Worm (Caenorhabditis elegans) whole organism, L4 larva: ENCODE measurements around the gene fmo-1.

Experiments
- F26F4.8 ChIP-seq: fragments of 200-800 bp; sonication (Bioruptor generic); conservative IDR thresholded peaks from 2 replicates; pipeline ENCODE4 v1.3.6; 2022; ENCODE audit warnings: missing genetic modification characterization, missing compliant biosample characterization
- T20F7.1 ChIP-seq: fragments of 200-800 bp; sonication (Bioruptor generic); optimal IDR thresholded peaks from 2 replicates; lab custom pipeline; 2018; ENCODE audit warnings: mild to moderate bottlenecking, missing genetic modification characterization, missing compliant biosample characterization
- Y105C5A.15 ChIP-seq: fragments of 200-800 bp; sonication (Bioruptor generic); IDR thresholded peaks from 2 replicates; pipeline ENCODE4 v1.3.6; 2022; ENCODE audit warnings: missing genetic modification characterization, missing compliant biosample characterization
- ZK337.2 ChIP-seq: fragments of 200-800 bp; sonication (Bioruptor generic); IDR thresholded peaks from 2 replicates; pipeline ENCODE4 v1.3.6; 2022; ENCODE audit warnings: missing genetic modification reagents, missing genetic modification characterization, missing compliant biosample characterization
- aha-1 ChIP-seq: fragments of 150-350 bp; peaks from one replicate; lab custom pipeline; 2014; ENCODE audit warnings: missing biosample characterization, missing genetic modification characterization
- aly-2 ChIP-seq: sonication (generic microtip); optimal IDR thresholded peaks from 2 replicates; lab custom pipeline; 2018; ENCODE audit warnings: missing biosample characterization, missing genetic modification characterization
- arid-1 ChIP-seq: fragments of 200-800 bp; sonication (Bioruptor generic); conservative IDR thresholded peaks from 2 replicates; pipeline ENCODE4 v1.3.6; 2022; ENCODE audit warnings: missing genetic modification reagents, missing genetic modification characterization, missing compliant biosample characterization
- ceh-32 ChIP-seq: sonication (generic microtip); optimal IDR thresholded peaks from 2 replicates; lab custom pipeline; 2016; ENCODE audit warnings: mild to moderate bottlenecking, missing genetic modification characterization, missing compliant biosample characterization; ENCODE audit not compliant: poor library complexity
- ceh-62 ChIP-seq: sonication (generic microtip); optimal IDR thresholded peaks from 2 replicates; lab custom pipeline; 2017; ENCODE audit warnings: missing biosample characterization, missing genetic modification characterization
- daf-16 ChIP-seq, 3 experiments: sonication (generic microtip); optimal IDR thresholded peaks; 2 replicates each; lab custom pipeline; 2016 to 2017; ENCODE audit warnings: missing genetic modification characterization in 3 of 3, missing genetic modification reagents in 3 of 3, mild to moderate bottlenecking in 2 of 3, missing compliant biosample characterization in 2 of 3, missing biosample characterization in 1 of 3, moderate library complexity in 1 of 3
- dpl-1 ChIP-seq: fragments of 150-350 bp; optimal IDR thresholded peaks from 2 replicates; lab custom pipeline; 2014; ENCODE audit warnings: missing biosample characterization, missing genetic modification reagents, missing genetic modification characterization
- hlh-30 ChIP-seq: sonication (generic microtip); optimal IDR thresholded peaks from 2 replicates; lab custom pipeline; 2017; ENCODE audit warnings: antibody characterized with exemption, mild to moderate bottlenecking, missing genetic modification characterization, missing compliant biosample characterization; ENCODE audit not compliant: insufficient read depth
- lin-15B ChIP-seq: fragments of 150-350 bp; sonication (generic microtip); optimal IDR thresholded peaks from 3 replicates; lab custom pipeline; 2014; ENCODE audit warnings: missing biosample characterization, missing genetic modification characterization
- lin-38 ChIP-seq: fragments of 200-800 bp; sonication (Bioruptor generic); IDR thresholded peaks from 2 replicates; pipeline ENCODE4 v1.3.6; 2022; ENCODE audit warnings: missing genetic modification reagents, missing genetic modification characterization, missing compliant biosample characterization
- mdl-1 ChIP-seq, 2 experiments: fragments of 150-350 bp in 1 of 2; sonication (generic microtip) in 1 of 2; optimal IDR thresholded peaks; 2 replicates each; lab custom pipeline; 2014 to 2017; ENCODE audit warnings: missing biosample characterization in 2 of 2, missing genetic modification characterization in 2 of 2
- mes-2 ChIP-seq: sonication (generic microtip); optimal IDR thresholded peaks from 2 replicates; lab custom pipeline; 2016; ENCODE audit warnings: missing genotype, mild to moderate bottlenecking, missing genetic modification characterization, missing compliant biosample characterization; ENCODE audit not compliant: poor library complexity, severe bottlenecking
- nhr-111 ChIP-seq: fragments of 200-800 bp; sonication (Bioruptor generic); optimal IDR thresholded peaks from 2 replicates; lab custom pipeline; 2018; ENCODE audit warnings: mild to moderate bottlenecking, missing genetic modification characterization, missing compliant biosample characterization
- nhr-237 ChIP-seq: sonication (generic microtip); optimal IDR thresholded peaks from 2 replicates; lab custom pipeline; 2017; ENCODE audit warnings: missing biosample characterization, missing genetic modification characterization
- nhr-42 ChIP-seq: fragments of 200-800 bp; sonication (Bioruptor generic); IDR thresholded peaks from 2 replicates; pipeline ENCODE4 v1.3.6; 2022; ENCODE audit warnings: missing genetic modification characterization, missing compliant biosample characterization
- nhr-77 ChIP-seq: fragments of 150-350 bp; optimal IDR thresholded peaks from 2 replicates; lab custom pipeline; 2014; ENCODE audit warnings: missing biosample characterization, missing genetic modification characterization
- skn-1 ChIP-seq: fragments of 150-350 bp; optimal IDR thresholded peaks from 2 replicates; lab custom pipeline; 2014; ENCODE audit warnings: missing biosample characterization, missing genetic modification characterization
- snpc-1.2 ChIP-seq: fragments of 200-800 bp; sonication (Bioruptor generic); IDR thresholded peaks from 2 replicates; pipeline ENCODE4 v1.3.6; 2022; ENCODE audit warnings: missing genetic modification reagents, missing genetic modification characterization, missing compliant biosample characterization
- unc-62 ChIP-seq, 3 experiments: fragments of 150-350 bp in 1 of 3; sonication (generic microtip); optimal IDR thresholded peaks in 2 of 3; peaks in 1 of 3; 1 replicate in 1 of 3; 2 replicates in 2 of 3; lab custom pipeline; 2014 to 2017; ENCODE audit warnings: missing biosample characterization in 3 of 3, missing genetic modification characterization in 3 of 3, missing genetic modification reagents in 3 of 3, missing genotype in 1 of 3
- vab-7 ChIP-seq: fragments of 200-800 bp; sonication (Bioruptor generic); IDR thresholded peaks from 2 replicates; pipeline ENCODE4 v1.3.6; 2022; ENCODE audit warnings: missing genetic modification reagents, missing genetic modification characterization, missing compliant biosample characterization
- zag-1 ChIP-seq: fragments of 150-350 bp; optimal IDR thresholded peaks from 2 replicates; lab custom pipeline; 2014; ENCODE audit warnings: missing biosample characterization, missing genetic modification characterization
- zip-11 ChIP-seq: fragments of 200-800 bp; sonication (Bioruptor generic); IDR thresholded peaks from 2 replicates; pipeline ENCODE4 v1.3.6; 2022; ENCODE audit warnings: missing genetic modification characterization, missing compliant biosample characterization
- zip-2 ChIP-seq: fragments of 150-350 bp; optimal IDR thresholded peaks from 2 replicates; lab custom pipeline; 2014; ENCODE audit warnings: missing biosample characterization, missing genetic modification characterization
- ztf-7 ChIP-seq: fragments of 150-350 bp; optimal IDR thresholded peaks from 2 replicates; lab custom pipeline; 2014; ENCODE audit warnings: missing biosample characterization, missing genetic modification characterization

fmo-1 gene

ce11 chrIV:10706090-10706489 lies 44.4 kb downstream of the fmo-1 start, which contains the start of gene R102.6:
TSS of gene R102.6 (minus strand) at chrIV:10706190.
- TF ChIP-seq skn-1 (no peak), ceh-62 (tag; lab: Kevin White, UChicago) (no peak), ceh-32 (tag; lab: Kevin White, UChicago) (no peak), vab-7 (GFP tag; lab: Robert Waterston, UW) (no peak), Y105C5A.15 (GFP tag; lab: Robert Waterston, UW) (no peak), arid-1 (GFP tag; lab: Robert Waterston, UW) (no peak), ztf-7 (no peak), ZK337.2 (GFP tag; lab: Robert Waterston, UW) (no peak), zip-2 (tag; lab: Kevin White, UChicago) (no peak), lin-38 (no peak), unc-62 (GFP tag; optimal IDR thresholded peaks at IDR 0.05 in 1 of 2; lab: Kevin White, UChicago) (no peak), unc-62 (tag; optimal IDR thresholded peaks at IDR 0.05; lab: Kevin White, UChicago) (no peak), mes-2 (tag; lab: Kevin White, UChicago) (no peak)

ce11 chrIV:10711729-10712128 lies 50.1 kb downstream of the fmo-1 start, which contains the start of gene glb-21:
TSS of gene glb-21 (minus strand) at chrIV:10711794.
- TF ChIP-seq unc-62 (GFP tag; optimal IDR thresholded peaks at IDR 0.05 in 1 of 2; lab: Kevin White, UChicago), result peak in 1 of 2 experiments; percentile 10
- no peak for TF ChIP-seq unc-62 (tag; optimal IDR thresholded peaks at IDR 0.05; lab: Kevin White, UChicago)
- TF ChIP-seq nhr-237 (tag; lab: Kevin White, UChicago), result no peak
- TF ChIP-seq nhr-42 (GFP tag; lab: Robert Waterston, UW), result no peak
- TF ChIP-seq zag-1 (tag; lab: Kevin White, UChicago), result no peak
- no peak for TF ChIP-seq dpl-1 (GFP tag; lab: Kevin White, UChicago)
- TF ChIP-seq aly-2 (tag; lab: Kevin White, UChicago), result no peak
- TF ChIP-seq hlh-30, result no peak
- TF ChIP-seq T20F7.1 (GFP tag; lab: Kevin White, UChicago), result no peak
- no peak for TF ChIP-seq vab-7 (GFP tag; lab: Robert Waterston, UW)
- TF ChIP-seq F26F4.8 (GFP tag; lab: Robert Waterston, UW), result no peak
- no peak for TF ChIP-seq zip-11 (GFP tag; lab: Robert Waterston, UW)
- no peak for TF ChIP-seq lin-15B (tag; lab: Kevin White, UChicago)
- TF ChIP-seq snpc-1.2, result no peak
- no peak for TF ChIP-seq nhr-77 (tag; lab: Kevin White, UChicago)
- TF ChIP-seq nhr-111 (GFP tag; lab: Kevin White, UChicago), result no peak
- TF ChIP-seq aha-1 (tag; lab: Kevin White, UChicago), result peak; percentile 60
- TF ChIP-seq daf-16 (GFP tag; optimal IDR thresholded peaks at IDR 0.05; lab: Kevin White, UChicago), result no peak
- TF ChIP-seq daf-16 (tag; optimal IDR thresholded peaks at IDR 0.05; lab: Kevin White, UChicago), result no peak
- TF ChIP-seq mdl-1 (tag; optimal IDR thresholded peaks at IDR 0.05; lab: Kevin White, UChicago), result no peak
- TF ChIP-seq, all 104 proteins: peak for 2
